Worm (Caenorhabditis elegans) whole organism, L4 larva: ENCODE data around the gene F46G11.2.
A peak's percentile ranks its signal among the peaks of the same experiment; 100 is the strongest.

Source experiments
- F49E8.2 ChIP-seq: sonication (generic microtip); optimal IDR thresholded peaks from 2 replicates; lab custom pipeline; 2016; ENCODE audit warnings: missing compliant biosample characterization, mild to moderate bottlenecking, missing genetic modification characterization, borderline replicate concordance
- ama-1 ChIP-seq: fragments of 150-350 bp; optimal IDR thresholded peaks from 2 replicates; lab custom pipeline; 2014; ENCODE audit warnings: inconsistent platforms, mixed read lengths
- attf-4 ChIP-seq: sonication (generic microtip); optimal IDR thresholded peaks from 3 replicates; lab custom pipeline; 2017; ENCODE audit warnings: missing biosample characterization, missing genetic modification characterization
- ces-1 ChIP-seq: fragments of 150-350 bp; sonication (generic microtip); optimal IDR thresholded peaks from 4 replicates; lab custom pipeline; 2014; ENCODE audit warnings: missing biosample characterization, missing genetic modification reagents, missing genetic modification characterization
- daf-19 ChIP-seq: fragments of 200-800 bp; sonication (Bioruptor generic); conservative IDR thresholded peaks from 2 replicates; pipeline ENCODE4 v1.3.6; 2022; ENCODE audit warnings: missing genetic modification characterization, missing compliant biosample characterization
- hlh-11 ChIP-seq: fragments of 200-800 bp; sonication (Bioruptor generic); optimal IDR thresholded peaks from 2 replicates; lab custom pipeline; 2018; ENCODE audit warnings: mild to moderate bottlenecking, missing genetic modification characterization, missing compliant biosample characterization
- mdl-1 ChIP-seq, 2 experiments: fragments of 150-350 bp in 1 of 2; sonication (generic microtip) in 1 of 2; optimal IDR thresholded peaks; 2 replicates each; lab custom pipeline; 2014 to 2017; ENCODE audit warnings: missing biosample characterization in 2 of 2, missing genetic modification characterization in 2 of 2
- mdt-29 ChIP-seq: fragments of 200-800 bp; sonication (Bioruptor generic); IDR thresholded peaks from 2 replicates; pipeline ENCODE4 v1.3.6; 2022; ENCODE audit warnings: missing genetic modification reagents, missing genetic modification characterization, missing compliant biosample characterization
- mxl-2 ChIP-seq: fragments of 200-800 bp; sonication (Bioruptor generic); conservative IDR thresholded peaks from 2 replicates; pipeline ENCODE4 v1.3.6; 2022; ENCODE audit warnings: missing genetic modification reagents, missing genetic modification characterization, missing compliant biosample characterization
- nhr-10 ChIP-seq: fragments of 150-350 bp; optimal IDR thresholded peaks from 2 replicates; lab custom pipeline; 2014; ENCODE audit warnings: missing biosample characterization, missing genetic modification characterization
- nhr-11 ChIP-seq: fragments of 150-350 bp; optimal IDR thresholded peaks from 2 replicates; lab custom pipeline; 2014; ENCODE audit warnings: missing biosample characterization, missing genetic modification characterization
- nhr-237 ChIP-seq: sonication (generic microtip); optimal IDR thresholded peaks from 2 replicates; lab custom pipeline; 2017; ENCODE audit warnings: missing biosample characterization, missing genetic modification characterization
- nhr-76 ChIP-seq: fragments of 150-350 bp; optimal IDR thresholded peaks from 2 replicates; lab custom pipeline; 2014; ENCODE audit warnings: missing biosample characterization, missing genetic modification characterization

ce11 chrX:5818176-5818575 is 30.2 kb downstream of the F46G11.2 start:
- TF ChIP-seq nhr-76 (tag; lab: Kevin White, UChicago): no peak
- TF ChIP-seq mxl-2 (GFP tag; lab: Robert Waterston, UW): no peak
- no peak for TF ChIP-seq mdt-29 (GFP tag; lab: Robert Waterston, UW)
- TF ChIP-seq nhr-10 (tag; lab: Kevin White, UChicago): no peak
- TF ChIP-seq ces-1 (GFP tag; lab: Kevin White, UChicago): no peak
- TF ChIP-seq hlh-11 (tag; lab: Kevin White, UChicago): peak; percentile 62
- peak in 1 of 2 experiments; percentile 58 for TF ChIP-seq mdl-1 (tag; optimal IDR thresholded peaks at IDR 0.05; lab: Kevin White, UChicago)
- no peak for TF ChIP-seq ama-1 (lab: Kevin White, UChicago)
- TF ChIP-seq F49E8.2 (tag; lab: Kevin White, UChicago): no peak
- no peak for TF ChIP-seq attf-4
- TF ChIP-seq nhr-237 (tag; lab: Kevin White, UChicago): no peak
- TF ChIP-seq daf-19 (GFP tag; lab: Robert Waterston, UW): no peak
- no peak for TF ChIP-seq nhr-11 (tag; lab: Kevin White, UChicago)
